Worm (Caenorhabditis elegans) whole organism, mixed stage, embryonic: ENCODE data around the gene emc-3.

Experiments
- lsy-2 ChIP-seq: fragments of 150-350 bp; optimal IDR thresholded peaks from 2 replicates; lab custom pipeline; 2014; ENCODE audit warnings: missing biosample characterization, missing genetic modification characterization
- snpc-4 ChIP-seq: fragments of 150-350 bp; optimal IDR thresholded peaks from 2 replicates; lab custom pipeline; 2014; ENCODE audit warnings: missing biosample characterization, missing genetic modification characterization

ce11 chrIV:13392230-13392629 lies 10.5 kb upstream of the emc-3 start:
- TF ChIP-seq snpc-4 (no peak), lsy-2 (tag; lab: Kevin White, UChicago) (no peak)
